Worm (Caenorhabditis elegans) whole organism, L4/young adult: Measurements from ENCODE around the gene srj-24.

ENCODE experiments used
- W03F9.2 ChIP-seq: fragments of 150-350 bp; optimal IDR thresholded peaks from 2 replicates; lab custom pipeline; 2014; ENCODE audit warnings: missing biosample characterization, missing genetic modification characterization
- dao-5 ChIP-seq: sonication (generic microtip); optimal IDR thresholded peaks from 2 replicates; lab custom pipeline; 2016; ENCODE audit warnings: missing genotype, missing genetic modification characterization, moderate library complexity, missing compliant biosample characterization
- him-1 ChIP-seq: sonication (generic microtip); optimal IDR thresholded peaks from 2 replicates; lab custom pipeline; 2016; ENCODE audit warnings: missing genotype, missing genetic modification reagents, missing genetic modification characterization, missing compliant biosample characterization

DNA sequence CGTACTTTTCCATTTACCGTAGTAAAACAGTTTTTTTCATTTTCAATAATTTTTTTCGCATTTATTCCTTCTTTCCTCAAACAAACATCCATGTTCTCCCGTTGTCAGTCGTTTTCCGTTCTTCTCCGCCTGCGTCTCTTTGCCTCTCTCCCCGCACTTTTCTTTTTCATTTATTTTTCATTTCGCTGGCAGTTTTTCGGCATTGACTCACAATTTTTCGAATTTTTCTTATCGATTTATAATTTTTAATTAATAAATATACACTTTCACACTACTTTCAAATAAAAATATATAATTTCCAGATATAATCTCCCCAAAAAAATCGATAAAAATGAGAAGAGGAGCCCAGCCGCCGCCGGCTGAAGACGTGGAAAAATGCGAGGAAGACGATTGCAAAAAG is 51.3 kb downstream of the srj-24 start, which contains the start of gene H25P19.1:
- TF ChIP-seq dao-5 (no peak), W03F9.2 (tag; lab: Kevin White, UChicago) (no peak), him-1 (tag; lab: Kevin White, UChicago) (no peak)
